Worm (Caenorhabditis elegans): ENCODE data around the gene F46C8.8.

DNA sequence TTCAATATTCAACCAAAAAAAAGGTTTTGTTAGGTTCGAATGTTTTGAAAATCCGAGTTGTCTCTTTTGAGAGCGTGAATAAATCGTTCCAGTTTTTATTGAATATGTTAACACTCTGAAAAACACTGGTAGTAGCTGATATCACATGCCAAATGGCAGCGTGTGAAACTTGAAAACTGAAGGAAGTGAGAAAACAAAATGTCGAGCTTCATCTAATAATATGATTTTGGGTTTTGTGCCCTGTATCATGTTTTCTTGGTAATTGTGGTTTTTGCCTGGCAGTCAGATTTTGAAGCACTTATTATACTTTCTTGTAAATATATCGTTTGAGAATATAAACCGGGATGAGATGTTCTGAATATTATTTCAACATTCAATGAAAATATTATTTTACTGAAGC lies 51.4 kb downstream of the F46C8.8 start, which contains the start of gene F48E3.6:
- no peak for TF ChIP-seq him-1 (tag; optimal IDR thresholded peaks at IDR 0.05)
- TF ChIP-seq W03F9.2 (tag; optimal IDR thresholded peaks at IDR 0.05) = no peak
- TF ChIP-seq dao-5 (tag; optimal IDR thresholded peaks at IDR 0.05) = no peak
